Worm (Caenorhabditis elegans) whole organism, L4 larva: ENCODE results near the gene ucr-2.1.
A peak's percentile ranks its signal among the peaks of the same experiment; 100 is the strongest.

Experiments used
- F26F4.8 ChIP-seq: fragments of 200-800 bp; sonication (Bioruptor generic); conservative IDR thresholded peaks from 2 replicates; pipeline ENCODE4 v1.3.6; 2022; ENCODE audit warnings: missing genetic modification characterization, missing compliant biosample characterization
- F49E8.2 ChIP-seq: sonication (generic microtip); optimal IDR thresholded peaks from 2 replicates; lab custom pipeline; 2016; ENCODE audit warnings: missing compliant biosample characterization, mild to moderate bottlenecking, missing genetic modification characterization, borderline replicate concordance
- T20F7.1 ChIP-seq: fragments of 200-800 bp; sonication (Bioruptor generic); optimal IDR thresholded peaks from 2 replicates; lab custom pipeline; 2018; ENCODE audit warnings: mild to moderate bottlenecking, missing genetic modification characterization, missing compliant biosample characterization
- aha-1 ChIP-seq: fragments of 150-350 bp; peaks from one replicate; lab custom pipeline; 2014; ENCODE audit warnings: missing biosample characterization, missing genetic modification characterization
- ama-1 ChIP-seq: fragments of 150-350 bp; optimal IDR thresholded peaks from 2 replicates; lab custom pipeline; 2014; ENCODE audit warnings: inconsistent platforms, mixed read lengths
- ceh-32 ChIP-seq: sonication (generic microtip); optimal IDR thresholded peaks from 2 replicates; lab custom pipeline; 2016; ENCODE audit warnings: mild to moderate bottlenecking, missing genetic modification characterization, missing compliant biosample characterization; ENCODE audit not compliant: poor library complexity
- ceh-62 ChIP-seq: sonication (generic microtip); optimal IDR thresholded peaks from 2 replicates; lab custom pipeline; 2017; ENCODE audit warnings: missing biosample characterization, missing genetic modification characterization
- daf-12 ChIP-seq: fragments of 150-350 bp; optimal IDR thresholded peaks from 2 replicates; lab custom pipeline; 2014; ENCODE audit warnings: missing biosample characterization, missing genetic modification reagents, missing genetic modification characterization
- daf-16 ChIP-seq, 3 experiments: sonication (generic microtip); optimal IDR thresholded peaks; 2 replicates each; lab custom pipeline; 2016 to 2017; ENCODE audit warnings: missing genetic modification characterization in 3 of 3, missing genetic modification reagents in 3 of 3, mild to moderate bottlenecking in 2 of 3, missing compliant biosample characterization in 2 of 3, missing biosample characterization in 1 of 3, moderate library complexity in 1 of 3
- duxl-1 ChIP-seq: sonication (generic microtip); optimal IDR thresholded peaks from 2 replicates; lab custom pipeline; 2016; ENCODE audit warnings: mild to moderate bottlenecking, missing genetic modification characterization, moderate library complexity, missing compliant biosample characterization; ENCODE audit not compliant: poor library complexity
- fkh-10 ChIP-seq: fragments of 150-350 bp; optimal IDR thresholded peaks from 2 replicates; lab custom pipeline; 2014; ENCODE audit warnings: missing biosample characterization, missing genetic modification reagents, missing genetic modification characterization
- gei-8 ChIP-seq: fragments of 200-800 bp; sonication (Bioruptor generic); optimal IDR thresholded peaks from 2 replicates; lab custom pipeline; 2018; ENCODE audit warnings: mild to moderate bottlenecking, missing genetic modification characterization, missing compliant biosample characterization
- hlh-30 ChIP-seq: sonication (generic microtip); optimal IDR thresholded peaks from 2 replicates; lab custom pipeline; 2017; ENCODE audit warnings: antibody characterized with exemption, mild to moderate bottlenecking, missing genetic modification characterization, missing compliant biosample characterization; ENCODE audit not compliant: insufficient read depth
- hmg-1.1 ChIP-seq: fragments of 200-800 bp; sonication (Bioruptor generic); IDR thresholded peaks from 2 replicates; pipeline ENCODE4 v1.3.6; 2022; ENCODE audit warnings: missing genetic modification reagents, missing genetic modification characterization, missing compliant biosample characterization
- lim-7 ChIP-seq: fragments of 200-800 bp; sonication (Bioruptor generic); IDR thresholded peaks from 2 replicates; pipeline ENCODE4 v1.3.6; 2022; ENCODE audit warnings: missing genetic modification characterization, missing compliant biosample characterization
- lin-1 ChIP-seq: fragments of 200-800 bp; sonication (Bioruptor generic); IDR thresholded peaks from 2 replicates; pipeline ENCODE4 v1.3.6; 2022; ENCODE audit warnings: missing genetic modification reagents, missing genetic modification characterization, missing compliant biosample characterization
- lin-15B ChIP-seq: fragments of 150-350 bp; sonication (generic microtip); optimal IDR thresholded peaks from 3 replicates; lab custom pipeline; 2014; ENCODE audit warnings: missing biosample characterization, missing genetic modification characterization
- lir-3 ChIP-seq: sonication (generic microtip); optimal IDR thresholded peaks from 2 replicates; lab custom pipeline; 2016; ENCODE audit warnings: mild to moderate bottlenecking, missing genetic modification characterization, missing compliant biosample characterization
- madf-5 ChIP-seq, 2 experiments: fragments of 200-800 bp; sonication (Bioruptor generic); IDR thresholded peaks; 2 replicates each; pipeline ENCODE4 v1.3.6; 2022; ENCODE audit warnings: missing compliant biosample characterization in 2 of 2, missing genetic modification characterization in 2 of 2
- mdl-1 ChIP-seq, 2 experiments: fragments of 150-350 bp in 1 of 2; sonication (generic microtip) in 1 of 2; optimal IDR thresholded peaks; 2 replicates each; lab custom pipeline; 2014 to 2017; ENCODE audit warnings: missing biosample characterization in 2 of 2, missing genetic modification characterization in 2 of 2
- mxl-3 ChIP-seq: fragments of 200-800 bp; sonication (Bioruptor generic); optimal IDR thresholded peaks from 2 replicates; lab custom pipeline; 2018; ENCODE audit warnings: mild to moderate bottlenecking, missing genetic modification characterization, missing compliant biosample characterization
- nhr-102 ChIP-seq: sonication (generic microtip); optimal IDR thresholded peaks from 2 replicates; lab custom pipeline; 2016; ENCODE audit warnings: mild to moderate bottlenecking, missing genetic modification characterization, moderate library complexity, missing compliant biosample characterization
- nhr-237 ChIP-seq: sonication (generic microtip); optimal IDR thresholded peaks from 2 replicates; lab custom pipeline; 2017; ENCODE audit warnings: missing biosample characterization, missing genetic modification characterization
- nhr-25 ChIP-seq: sonication (generic microtip); optimal IDR thresholded peaks from 2 replicates; lab custom pipeline; 2017; ENCODE audit warnings: missing genetic modification characterization, mild to moderate bottlenecking, missing compliant biosample characterization, antibody characterized with exemption, moderate library complexity, borderline replicate concordance; ENCODE audit not compliant: insufficient read depth
- nhr-28 ChIP-seq: fragments of 150-350 bp; optimal IDR thresholded peaks from 2 replicates; lab custom pipeline; 2014; ENCODE audit warnings: missing biosample characterization, missing genetic modification characterization
- nhr-48 ChIP-seq: sonication (generic microtip); optimal IDR thresholded peaks from 2 replicates; lab custom pipeline; 2016; ENCODE audit warnings: mild to moderate bottlenecking, missing genetic modification characterization, missing compliant biosample characterization
- nhr-6 ChIP-seq: fragments of 150-350 bp; optimal IDR thresholded peaks from 2 replicates; lab custom pipeline; 2014; ENCODE audit warnings: missing biosample characterization, missing genetic modification characterization
- nhr-76 ChIP-seq: fragments of 150-350 bp; optimal IDR thresholded peaks from 2 replicates; lab custom pipeline; 2014; ENCODE audit warnings: missing biosample characterization, missing genetic modification characterization
- nhr-77 ChIP-seq: fragments of 150-350 bp; optimal IDR thresholded peaks from 2 replicates; lab custom pipeline; 2014; ENCODE audit warnings: missing biosample characterization, missing genetic modification characterization
- rbr-2 ChIP-seq: sonication (generic microtip); optimal IDR thresholded peaks from 2 replicates; lab custom pipeline; 2016; ENCODE audit warnings: missing genotype, missing genetic modification characterization, missing compliant biosample characterization
- saeg-2 ChIP-seq: fragments of 200-800 bp; sonication (Bioruptor generic); IDR thresholded peaks from 2 replicates; pipeline ENCODE4 v1.3.6; 2022; ENCODE audit warnings: missing genetic modification reagents, missing genetic modification characterization, missing compliant biosample characterization
- sdz-12 ChIP-seq: fragments of 200-800 bp; sonication (Bioruptor generic); optimal IDR thresholded peaks from 2 replicates; lab custom pipeline; 2018; ENCODE audit warnings: mild to moderate bottlenecking, missing genetic modification characterization, missing compliant biosample characterization
- set-16 ChIP-seq: fragments of 200-800 bp; sonication (Bioruptor generic); IDR thresholded peaks from 2 replicates; pipeline ENCODE4 v1.3.6; 2022; ENCODE audit warnings: missing genetic modification reagents, missing genetic modification characterization, missing compliant biosample characterization
- spr-3 ChIP-seq: fragments of 200-800 bp; sonication (Bioruptor generic); optimal IDR thresholded peaks from 2 replicates; lab custom pipeline; 2018; ENCODE audit warnings: mild to moderate bottlenecking, missing genetic modification characterization, missing compliant biosample characterization
- tra-1 ChIP-seq: fragments of 200-800 bp; sonication (Bioruptor generic); IDR thresholded peaks from 2 replicates; pipeline ENCODE4 v1.3.6; 2022; ENCODE audit warnings: missing genetic modification reagents, missing genetic modification characterization, missing compliant biosample characterization
- unc-62 ChIP-seq, 3 experiments: fragments of 150-350 bp in 1 of 3; sonication (generic microtip); optimal IDR thresholded peaks in 2 of 3; peaks in 1 of 3; 1 replicate in 1 of 3; 2 replicates in 2 of 3; lab custom pipeline; 2014 to 2017; ENCODE audit warnings: missing biosample characterization in 3 of 3, missing genetic modification characterization in 3 of 3, missing genetic modification reagents in 3 of 3, missing genotype in 1 of 3
- zag-1 ChIP-seq: fragments of 150-350 bp; optimal IDR thresholded peaks from 2 replicates; lab custom pipeline; 2014; ENCODE audit warnings: missing biosample characterization, missing genetic modification characterization
- zfp-2 ChIP-seq: sonication (generic microtip); optimal IDR thresholded peaks from 2 replicates; lab custom pipeline; 2016; ENCODE audit warnings: mild to moderate bottlenecking, missing genetic modification characterization, missing compliant biosample characterization
- zip-2 ChIP-seq: fragments of 150-350 bp; optimal IDR thresholded peaks from 2 replicates; lab custom pipeline; 2014; ENCODE audit warnings: missing biosample characterization, missing genetic modification characterization

ucr-2.1 gene

DNA sequence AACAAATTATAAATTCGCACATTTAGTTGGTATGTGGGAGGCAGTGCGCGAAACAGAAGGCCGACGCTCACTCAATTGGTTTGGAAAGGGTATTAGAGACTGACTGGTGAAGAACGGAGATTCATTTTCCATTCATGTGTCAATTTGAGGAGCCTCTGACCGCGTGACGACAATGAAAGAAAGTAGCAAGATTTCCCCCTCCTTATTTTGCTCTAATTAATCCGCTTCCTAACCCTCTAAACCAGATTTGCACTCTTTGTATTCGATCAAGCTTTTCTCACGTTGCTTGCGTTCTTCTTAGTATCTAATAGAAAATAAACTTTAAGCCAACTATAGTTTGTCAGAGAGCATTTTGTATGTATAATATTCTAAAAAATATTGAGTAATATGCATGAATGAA, 17.9 kb downstream of the ucr-2.1 start:
- TF ChIP-seq hmg-1.1 = no peak
- TF ChIP-seq lin-1 (GFP tag; lab: Robert Waterston, UW) = no peak
- TF ChIP-seq unc-62 (GFP tag; optimal IDR thresholded peaks at IDR 0.05 in 1 of 2; lab: Kevin White, UChicago) = no peak
- TF ChIP-seq unc-62 (tag; optimal IDR thresholded peaks at IDR 0.05; lab: Kevin White, UChicago) = no peak
- TF ChIP-seq F26F4.8 (GFP tag; lab: Robert Waterston, UW) = no peak
- TF ChIP-seq zfp-2 (tag; lab: Kevin White, UChicago) = no peak

DNA sequence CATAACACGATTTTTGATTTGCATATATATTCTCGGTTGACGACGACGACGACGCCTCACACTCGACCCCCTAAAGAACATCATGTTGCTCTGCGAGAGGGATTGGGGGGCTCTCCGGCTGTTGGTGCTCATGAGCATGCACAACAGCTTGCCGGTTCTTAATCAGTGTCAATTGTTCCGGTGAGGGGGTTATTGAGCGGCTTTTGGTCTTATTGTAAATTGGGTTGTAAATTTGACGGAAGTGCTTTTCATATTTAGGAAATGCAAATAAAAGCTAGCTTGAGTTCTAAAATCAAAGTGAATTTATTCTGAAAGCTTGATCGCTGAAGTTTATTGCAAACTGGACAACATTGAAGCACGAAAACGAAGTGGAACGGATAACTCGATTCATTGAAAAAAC, 19.7 kb downstream of the ucr-2.1 start:
- TF ChIP-seq set-16 (GFP tag; lab: Robert Waterston, UW) = no peak
- TF ChIP-seq rbr-2 = no peak
- TF ChIP-seq tra-1 (GFP tag; lab: Robert Waterston, UW) = no peak
- no peak for TF ChIP-seq mdl-1 (tag; optimal IDR thresholded peaks at IDR 0.05; lab: Kevin White, UChicago)
- TF ChIP-seq ceh-62 = no peak
- TF ChIP-seq F26F4.8 (GFP tag; lab: Robert Waterston, UW) = no peak
- no peak for TF ChIP-seq ceh-32 (tag; lab: Kevin White, UChicago)
- TF ChIP-seq madf-5 (GFP tag; IDR thresholded peaks at IDR 0.05; lab: Robert Waterston, UW) = no peak
- TF ChIP-seq nhr-28 = no peak
- TF ChIP-seq lim-7 (GFP tag; lab: Robert Waterston, UW) = no peak
- TF ChIP-seq daf-16 (GFP tag; optimal IDR thresholded peaks at IDR 0.05; lab: Kevin White, UChicago) = no peak
- no peak for TF ChIP-seq daf-16 (tag; optimal IDR thresholded peaks at IDR 0.05; lab: Kevin White, UChicago)
- TF ChIP-seq nhr-77 (tag; lab: Kevin White, UChicago) = no peak
- TF ChIP-seq lin-15B (tag; lab: Kevin White, UChicago) = no peak
- no peak for TF ChIP-seq gei-8 (GFP tag; lab: Kevin White, UChicago)
- no peak for TF ChIP-seq nhr-237 (tag; lab: Kevin White, UChicago)
- no peak for TF ChIP-seq lir-3
- no peak for TF ChIP-seq ama-1 (lab: Kevin White, UChicago)
- TF ChIP-seq nhr-48 (tag; lab: Kevin White, UChicago) = no peak
- TF ChIP-seq F49E8.2 (tag; lab: Kevin White, UChicago) = no peak

DNA sequence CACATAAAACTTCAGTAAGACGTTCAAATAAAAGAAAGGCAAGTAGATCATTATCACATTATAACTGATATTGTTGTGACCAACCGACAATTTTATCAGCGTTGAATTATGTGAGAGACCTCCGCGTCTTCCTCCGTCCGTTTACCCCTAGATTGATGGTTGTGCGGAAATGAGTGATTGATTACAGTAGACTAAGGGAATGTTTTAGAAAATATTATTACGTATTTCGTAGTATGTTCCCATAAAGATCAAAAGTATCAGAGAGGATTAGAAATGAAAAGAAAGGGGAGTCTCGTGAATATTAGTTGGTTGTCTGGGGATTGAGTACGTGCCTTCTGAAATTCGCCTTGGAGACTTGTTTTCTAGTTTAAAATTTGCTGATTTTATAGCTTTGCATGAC, 20.5 kb downstream of the ucr-2.1 start:
- TF ChIP-seq nhr-28 (peak; percentile 18), nhr-6 (tag; lab: Kevin White, UChicago) (no peak)

DNA sequence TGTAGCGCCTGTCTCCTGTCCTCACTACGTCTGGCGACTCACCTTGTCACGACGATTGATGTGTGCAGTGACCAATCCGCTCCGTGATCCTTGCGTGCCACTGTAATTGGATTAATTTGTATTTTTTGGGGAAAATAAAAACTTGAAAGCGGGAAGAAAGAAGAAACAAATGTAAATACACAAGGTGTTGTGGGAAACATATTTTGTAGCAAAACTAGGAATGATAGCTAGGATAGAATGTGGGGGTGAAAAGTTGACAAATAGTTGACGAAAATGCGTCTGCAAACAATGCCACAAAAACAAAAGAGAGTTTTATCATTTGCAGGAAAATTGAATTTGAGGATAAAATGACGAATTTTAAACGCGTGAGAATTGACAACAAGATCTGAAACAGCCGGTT, 38.7 kb downstream of the ucr-2.1 start, which contains the start of gene B0198.3:
Gene B0198.3, minus strand, starts transcription at position 101 of the 400 bp plus-strand sequence.
- peak; percentile 16 for TF ChIP-seq aha-1
- no peak for TF ChIP-seq duxl-1 (tag; lab: Kevin White, UChicago)

DNA sequence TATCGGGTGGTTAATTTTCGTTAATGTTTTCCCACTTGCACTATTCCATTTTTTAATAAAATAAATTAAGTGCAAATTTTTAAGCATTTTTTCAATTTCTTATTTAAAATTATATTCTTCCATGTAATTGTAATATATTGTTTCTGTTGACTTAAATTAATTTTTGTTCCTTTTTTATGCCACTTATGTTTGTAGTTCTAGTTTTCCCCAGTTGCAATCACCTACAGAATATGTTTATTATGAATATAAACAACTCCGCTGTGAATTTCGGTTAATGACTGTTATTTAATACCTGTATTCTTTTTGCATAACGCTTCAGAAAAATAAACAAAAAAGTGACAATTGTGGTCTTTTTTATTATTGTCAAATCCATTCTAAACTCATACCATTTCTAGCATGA, 46.7 kb downstream of the ucr-2.1 start, which contains the start of gene lgc-23:
Gene lgc-23, plus strand, starts transcription at position 301 of the 400 bp plus-strand sequence.
- no peak for TF ChIP-seq hlh-30 (tag; lab: Kevin White, UChicago)
- no peak for TF ChIP-seq daf-12 (tag; lab: Kevin White, UChicago)
- no peak for TF ChIP-seq zag-1
- no peak for TF ChIP-seq nhr-102 (tag; lab: Kevin White, UChicago)
- no peak for TF ChIP-seq set-16 (GFP tag; lab: Robert Waterston, UW)
- TF ChIP-seq spr-3 (GFP tag; lab: Kevin White, UChicago) = no peak
- TF ChIP-seq T20F7.1 (GFP tag; lab: Kevin White, UChicago) = no peak
- TF ChIP-seq zip-2 = no peak
- no peak for TF ChIP-seq nhr-76 (tag; lab: Kevin White, UChicago)
- no peak for TF ChIP-seq fkh-10
- no peak for TF ChIP-seq mxl-3 (GFP tag; lab: Kevin White, UChicago)
- TF ChIP-seq saeg-2 = no peak
- no peak for TF ChIP-seq sdz-12 (GFP tag; lab: Kevin White, UChicago)
- TF ChIP-seq nhr-25 (tag; lab: Kevin White, UChicago) = no peak
- TF ChIP-seq, all 104 proteins: peak for 0
